Worm (Caenorhabditis elegans) whole organism, L4 larva: ENCODE results near the gene clec-2.

Experiments used
- daf-8 ChIP-seq: fragments of 200-800 bp; sonication (Bioruptor generic); IDR thresholded peaks from 2 replicates; pipeline ENCODE4 v1.3.6; 2022; ENCODE audit warnings: missing genetic modification characterization, missing compliant biosample characterization
- hmg-1.1 ChIP-seq: fragments of 200-800 bp; sonication (Bioruptor generic); IDR thresholded peaks from 2 replicates; pipeline ENCODE4 v1.3.6; 2022; ENCODE audit warnings: missing genetic modification reagents, missing genetic modification characterization, missing compliant biosample characterization
- lim-7 ChIP-seq: fragments of 200-800 bp; sonication (Bioruptor generic); IDR thresholded peaks from 2 replicates; pipeline ENCODE4 v1.3.6; 2022; ENCODE audit warnings: missing genetic modification characterization, missing compliant biosample characterization
- lsy-2 ChIP-seq, 2 experiments: fragments of 150-350 bp in 1 of 2; sonication (generic microtip) in 1 of 2; optimal IDR thresholded peaks; 2 replicates each; lab custom pipeline; 2014 to 2017; ENCODE audit warnings: missing biosample characterization in 2 of 2, missing genetic modification characterization in 2 of 2
- nhr-10 ChIP-seq: fragments of 150-350 bp; optimal IDR thresholded peaks from 2 replicates; lab custom pipeline; 2014; ENCODE audit warnings: missing biosample characterization, missing genetic modification characterization
- nhr-11 ChIP-seq: fragments of 150-350 bp; optimal IDR thresholded peaks from 2 replicates; lab custom pipeline; 2014; ENCODE audit warnings: missing biosample characterization, missing genetic modification characterization
- nhr-42 ChIP-seq: fragments of 200-800 bp; sonication (Bioruptor generic); IDR thresholded peaks from 2 replicates; pipeline ENCODE4 v1.3.6; 2022; ENCODE audit warnings: missing genetic modification characterization, missing compliant biosample characterization
- unc-62 ChIP-seq, 3 experiments: fragments of 150-350 bp in 1 of 3; sonication (generic microtip); optimal IDR thresholded peaks in 2 of 3; peaks in 1 of 3; 1 replicate in 1 of 3; 2 replicates in 2 of 3; lab custom pipeline; 2014 to 2017; ENCODE audit warnings: missing biosample characterization in 3 of 3, missing genetic modification characterization in 3 of 3, missing genetic modification reagents in 3 of 3, missing genotype in 1 of 3
- zag-1 ChIP-seq: fragments of 150-350 bp; optimal IDR thresholded peaks from 2 replicates; lab custom pipeline; 2014; ENCODE audit warnings: missing biosample characterization, missing genetic modification characterization
- ztf-11 ChIP-seq: fragments of 150-350 bp; optimal IDR thresholded peaks from 2 replicates; lab custom pipeline; 2014; ENCODE audit warnings: missing biosample characterization, missing genetic modification characterization

- no peak for TF ChIP-seq daf-8 (GFP tag; lab: Robert Waterston, UW)
- no peak for TF ChIP-seq nhr-42 (GFP tag; lab: Robert Waterston, UW)
- TF ChIP-seq unc-62 (GFP tag; optimal IDR thresholded peaks at IDR 0.05 in 1 of 2; lab: Kevin White, UChicago): no peak
- TF ChIP-seq unc-62 (tag; optimal IDR thresholded peaks at IDR 0.05; lab: Kevin White, UChicago): no peak
- no peak for TF ChIP-seq zag-1
- no peak for TF ChIP-seq hmg-1.1 (GFP tag; lab: Robert Waterston, UW)
- no peak for TF ChIP-seq nhr-11
- no peak for TF ChIP-seq nhr-10 (tag; lab: Kevin White, UChicago)
- TF ChIP-seq lsy-2 (tag; optimal IDR thresholded peaks at IDR 0.05; lab: Kevin White, UChicago): no peak
- TF ChIP-seq ztf-11: no peak
- no peak for TF ChIP-seq lim-7 (GFP tag; lab: Robert Waterston, UW)
These were observed 38.8 kb downstream of the clec-2 start for ce11 chrII:2984383-2984782.
